Fruit fly (Drosophila melanogaster) whole organism, adult: ENCODE results near the gene Nbr.

Experiments used
- CG5204 ChIP-seq: fragments of 200-800 bp; sonication (Bioruptor generic); optimal IDR thresholded peaks from 2 replicates; lab custom pipeline; 2016; ENCODE audit warnings: missing biosample characterization, missing genetic modification characterization
- pad ChIP-seq: fragments of 200-800 bp; sonication (Bioruptor generic); optimal IDR thresholded peaks from 3 replicates; lab custom pipeline; 2017; ENCODE audit warnings: missing biosample characterization, missing genetic modification characterization, mild to moderate bottlenecking, moderate library complexity, missing genetic modification reagents
- tj ChIP-seq: fragments of 200-800 bp; sonication (Bioruptor generic); optimal IDR thresholded peaks from 3 replicates; lab custom pipeline; 2017; ENCODE audit warnings: missing biosample characterization, mild to moderate bottlenecking, missing genetic modification characterization, moderate library complexity
- toe ChIP-seq: fragments of 200-800 bp; sonication (Bioruptor generic); optimal IDR thresholded peaks from 2 replicates; lab custom pipeline; 2016; ENCODE audit warnings: missing biosample characterization, missing genetic modification characterization

DNA sequence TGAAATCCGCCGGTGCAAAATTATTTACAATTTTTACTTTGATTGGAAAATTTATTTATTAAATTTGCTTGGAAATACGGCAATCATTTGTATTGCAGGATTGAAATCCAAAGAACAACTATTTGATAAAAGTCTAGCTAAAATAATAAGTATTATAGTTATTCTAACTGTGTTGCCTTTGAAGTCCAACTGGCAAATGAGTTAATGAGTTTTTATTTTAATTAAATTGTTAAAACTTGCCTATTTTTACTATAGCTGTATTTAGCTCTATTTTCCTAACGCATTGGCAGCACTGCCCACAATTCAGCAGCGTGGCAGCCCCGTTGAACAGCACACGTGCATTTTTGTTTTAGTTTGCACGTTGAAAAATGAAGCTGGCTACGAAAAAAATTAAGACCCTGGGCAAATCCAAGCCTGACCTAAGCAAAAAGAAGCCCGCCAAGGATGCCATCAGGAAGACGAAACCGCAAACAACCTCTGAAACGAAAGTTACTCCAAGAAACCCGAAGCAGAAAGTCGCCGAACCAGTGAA lies 494 bp upstream of the Nbr start, which contains the start of gene Noc2:
- TF ChIP-seq tj (peak; percentile 51), pad (peak; percentile 27), CG5204 (GFP tag; lab: Kevin White, UChicago) (no peak), toe (peak; percentile 74)
